Fruit fly (Drosophila melanogaster) Kc167 (cell line): ENCODE measurements around the gene CG14958.
A peak's percentile ranks its signal among the peaks of the same experiment; 100 is the strongest.

Experiments
- Myc ChIP-seq: fragments of >200 bp; optimal IDR thresholded peaks from 2 replicates; lab custom pipeline; 2017; ENCODE audit warnings: missing external identifiers
- Sin3A ChIP-seq: fragments of >200 bp; optimal IDR thresholded peaks from 2 replicates; lab custom pipeline; 2018; ENCODE audit warnings: missing external identifiers
- h ChIP-seq: fragments of >200 bp; optimal IDR thresholded peaks from 3 replicates; lab custom pipeline; 2018; ENCODE audit warnings: missing external identifiers
- insv ChIP-seq: fragments of >200 bp; optimal IDR thresholded peaks from 3 replicates; lab custom pipeline; 2018; ENCODE audit warnings: missing external identifiers
- psq ChIP-seq: fragments of >200 bp; optimal IDR thresholded peaks from 2 replicates; lab custom pipeline; 2017; ENCODE audit warnings: missing external identifiers
- ttk ChIP-seq: sonication (Bioruptor generic); optimal IDR thresholded peaks from 2 replicates; lab custom pipeline; 2017; ENCODE audit warnings: missing external identifiers

The CG14958 gene

dm6 chr3L:3189647-3190046, at the start of gene CG14958, which contains the start of gene CG42525:
Gene CG14958 (plus strand): TSS chr3L:3189978.
Gene CG42525 (minus strand): TSS chr3L:3189747.
- TF ChIP-seq Sin3A (lab: Kevin White, UChicago) (no peak), h (lab: Kevin White, UChicago) (no peak), Myc (lab: Kevin White, UChicago) (no peak), psq (lab: Kevin White, UChicago) (no peak), ttk (lab: Kevin White, UChicago) (no peak), insv (lab: Kevin White, UChicago) (no peak)

- TF ChIP-seq ttk (lab: Kevin White, UChicago) (no peak), psq (lab: Kevin White, UChicago) (no peak), insv (lab: Kevin White, UChicago) (no peak), Myc (lab: Kevin White, UChicago) (no peak), Sin3A (lab: Kevin White, UChicago) (no peak), h (lab: Kevin White, UChicago) (no peak)
Measured at dm6 chr3L:3141411-3141810, 48.4 kb upstream of the CG14958 start.

dm6 chr3L:3142516-3143382, 47.0 kb upstream of the CG14958 start:
- TF ChIP-seq insv (lab: Kevin White, UChicago) = no peak
- TF ChIP-seq psq (lab: Kevin White, UChicago) = no peak
- no peak for TF ChIP-seq ttk (lab: Kevin White, UChicago)
- TF ChIP-seq Sin3A (lab: Kevin White, UChicago) = no peak
- no peak for TF ChIP-seq Myc (lab: Kevin White, UChicago)
- TF ChIP-seq h (lab: Kevin White, UChicago) = no peak

dm6 chr3L:3143383-3143962, 46.3 kb upstream of the CG14958 start, which contains the start of the genes CG11537 and Alg2:
Gene CG11537 (minus strand): TSS chr3L:3143457.
Gene Alg2 (plus strand): TSS chr3L:3143808.
- TF ChIP-seq psq (lab: Kevin White, UChicago) = no peak
- TF ChIP-seq insv (lab: Kevin White, UChicago) = no peak
- TF ChIP-seq Myc (lab: Kevin White, UChicago) = no peak
- TF ChIP-seq Sin3A (lab: Kevin White, UChicago) = no peak
- TF ChIP-seq h (lab: Kevin White, UChicago) = no peak
- TF ChIP-seq ttk (lab: Kevin White, UChicago) = no peak

dm6 chr3L:3148125-3149059, 41.4 kb upstream of the CG14958 start, which contains the start of the genes Usp5 and BtbVII:
Gene Usp5 (minus strand): TSS chr3L:3148358.
Gene BtbVII (plus strand): TSS chr3L:3148646.
- TF ChIP-seq psq (lab: Kevin White, UChicago) (no peak), Sin3A (lab: Kevin White, UChicago) (no peak), ttk (lab: Kevin White, UChicago) (no peak), Myc (lab: Kevin White, UChicago) (no peak), insv (lab: Kevin White, UChicago) (no peak), h (lab: Kevin White, UChicago) (no peak)

dm6 chr3L:3149060-3149872, 40.5 kb upstream of the CG14958 start:
- TF ChIP-seq Sin3A (lab: Kevin White, UChicago) (no peak), psq (lab: Kevin White, UChicago) (no peak), ttk (lab: Kevin White, UChicago) (no peak), h (lab: Kevin White, UChicago) (no peak), Myc (lab: Kevin White, UChicago) (no peak), insv (lab: Kevin White, UChicago) (no peak)

dm6 chr3L:3150376-3150775, 39.4 kb upstream of the CG14958 start:
- TF ChIP-seq h (lab: Kevin White, UChicago) (no peak), Sin3A (lab: Kevin White, UChicago) (no peak), Myc (lab: Kevin White, UChicago) (no peak), insv (lab: Kevin White, UChicago) (no peak), ttk (lab: Kevin White, UChicago) (no peak), psq (lab: Kevin White, UChicago) (no peak)

- TF ChIP-seq h (lab: Kevin White, UChicago) (no peak), ttk (lab: Kevin White, UChicago) (no peak), insv (lab: Kevin White, UChicago) (no peak), Sin3A (lab: Kevin White, UChicago) (no peak), Myc (lab: Kevin White, UChicago) (no peak), psq (lab: Kevin White, UChicago) (no peak)
Measured at dm6 chr3L:3157651-3158050, 32.1 kb upstream of the CG14958 start.

- TF ChIP-seq Myc (lab: Kevin White, UChicago) (no peak), h (lab: Kevin White, UChicago) (peak; percentile 37)
Measured at dm6 chr3L:3159309-3160194, 30.2 kb upstream of the CG14958 start, which contains the start of the genes ND-30 and CG15812. Gene ND-30 (minus strand): TSS chr3L:3159578. Gene CG15812 (plus strand): TSS chr3L:3159991.
